Worm (Caenorhabditis elegans) whole organism, early embryonic: ENCODE data around the gene C28D4.18.

Source experiments
- B0310.2 ChIP-seq: sonication (generic microtip); optimal IDR thresholded peaks from 2 replicates; lab custom pipeline; 2016; ENCODE audit warnings: mild to moderate bottlenecking, missing genetic modification characterization, missing compliant biosample characterization
- F13C5.2 ChIP-seq: sonication (generic microtip); optimal IDR thresholded peaks from 2 replicates; lab custom pipeline; 2017; ENCODE audit warnings: mild to moderate bottlenecking, missing genetic modification characterization, inconsistent platforms, missing compliant biosample characterization
- aly-1 ChIP-seq: sonication (generic microtip); optimal IDR thresholded peaks from 2 replicates; lab custom pipeline; 2016; ENCODE audit warnings: missing genetic modification characterization, missing compliant biosample characterization
- ama-1 ChIP-seq: fragments of 150-350 bp; optimal IDR thresholded peaks from 2 replicates; lab custom pipeline; 2014
- ceh-13 ChIP-seq: fragments of 200-800 bp; sonication (Bioruptor generic); optimal IDR thresholded peaks from 2 replicates; lab custom pipeline; 2018; ENCODE audit warnings: mild to moderate bottlenecking, missing genetic modification characterization, missing compliant biosample characterization
- ceh-36 ChIP-seq: sonication (generic microtip); optimal IDR thresholded peaks from 2 replicates; lab custom pipeline; 2016; ENCODE audit warnings: missing genetic modification characterization, inconsistent platforms, missing compliant biosample characterization
- ets-7 ChIP-seq: sonication (generic microtip); optimal IDR thresholded peaks from 2 replicates; lab custom pipeline; 2016; ENCODE audit warnings: missing genotype, missing genetic modification characterization, missing compliant biosample characterization
- flt-1 ChIP-seq: fragments of 200-800 bp; sonication (Bioruptor generic); IDR thresholded peaks from 2 replicates; pipeline ENCODE4 v1.3.6; 2022; ENCODE audit warnings: missing genetic modification characterization, missing compliant biosample characterization
- hmbx-1 ChIP-seq: sonication (generic microtip); optimal IDR thresholded peaks from 2 replicates; lab custom pipeline; 2016; ENCODE audit warnings: mild to moderate bottlenecking, missing genetic modification characterization, missing compliant biosample characterization
- hmg-4 ChIP-seq: fragments of 200-800 bp; sonication (Bioruptor generic); optimal IDR thresholded peaks from 2 replicates; lab custom pipeline; 2018; ENCODE audit warnings: mild to moderate bottlenecking, missing genetic modification characterization, missing compliant biosample characterization
- hnd-1 ChIP-seq: sonication (generic microtip); optimal IDR thresholded peaks from 2 replicates; lab custom pipeline; 2016; ENCODE audit warnings: missing genetic modification characterization, missing compliant biosample characterization
- pes-1 ChIP-seq: fragments of 200-800 bp; sonication (Bioruptor generic); IDR thresholded peaks from 2 replicates; pipeline ENCODE4 v1.3.6; 2022; ENCODE audit warnings: missing genetic modification reagents, missing genetic modification characterization, missing compliant biosample characterization
- scrt-1 ChIP-seq: fragments of 200-800 bp; sonication (Bioruptor generic); IDR thresholded peaks from 2 replicates; pipeline ENCODE4 v1.3.6; 2022; ENCODE audit warnings: missing genetic modification characterization, missing compliant biosample characterization
- sea-1 ChIP-seq: fragments of 200-800 bp; sonication (Bioruptor generic); conservative IDR thresholded peaks from 2 replicates; pipeline ENCODE4 v1.3.6; 2022; ENCODE audit warnings: missing genetic modification characterization, missing compliant biosample characterization
- tbx-11 ChIP-seq: fragments of 200-800 bp; sonication (Bioruptor generic); IDR thresholded peaks from 2 replicates; pipeline ENCODE4 v1.3.6; 2022; ENCODE audit warnings: missing genetic modification characterization, missing compliant biosample characterization
- tbx-37 ChIP-seq: fragments of 200-800 bp; sonication (Bioruptor generic); conservative IDR thresholded peaks from 2 replicates; pipeline ENCODE4 v1.3.6; 2022; ENCODE audit warnings: missing genetic modification reagents, missing genetic modification characterization, missing compliant biosample characterization
- tra-4 ChIP-seq: sonication (generic microtip); optimal IDR thresholded peaks from 2 replicates; lab custom pipeline; 2017; ENCODE audit warnings: missing genetic modification characterization, missing compliant biosample characterization

C28D4.18 gene

ce11 chrIV:9724948-9725347 lies at the start of gene C28D4.18, which contains the start of gene nhr-138:
Gene C28D4.18, plus strand, starts transcription at chrIV:9725280.
Gene nhr-138, plus strand, starts transcription at chrIV:9725251.
- TF ChIP-seq flt-1 (GFP tag; lab: Robert Waterston, UW), result no peak

- TF ChIP-seq ama-1 (lab: Kevin White, UChicago) (no peak), hmbx-1 (tag; lab: Kevin White, UChicago) (no peak), sea-1 (no peak), ceh-13 (GFP tag; lab: Kevin White, UChicago) (no peak), ceh-36 (tag; lab: Kevin White, UChicago) (no peak), pes-1 (GFP tag; lab: Robert Waterston, UW) (no peak)
Measured at ce11 chrIV:9675572-9675971, 49.5 kb upstream of the C28D4.18 start, which contains the start of gene nhr-34. Gene nhr-34, minus strand, starts transcription at chrIV:9675672.

DNA sequence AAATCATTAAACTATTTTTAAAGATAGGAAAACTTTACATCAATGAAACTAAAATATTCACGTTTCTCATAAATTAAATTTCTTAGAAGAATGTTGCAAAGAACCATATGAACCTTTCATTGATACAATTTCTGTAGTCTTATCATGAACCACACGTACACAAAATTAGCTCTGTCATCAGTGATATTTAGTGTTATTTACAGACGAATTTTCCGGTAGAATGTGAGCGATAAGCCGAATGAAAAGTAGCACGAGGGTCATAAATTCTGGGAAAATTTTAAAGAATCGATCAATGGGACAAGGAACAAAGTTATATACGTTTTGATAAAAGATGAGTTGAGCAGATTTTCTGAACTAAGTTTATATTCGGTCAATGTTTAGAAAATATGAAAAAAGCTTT lies 48.5 kb upstream of the C28D4.18 start:
- no peak for TF ChIP-seq tbx-37 (GFP tag; lab: Robert Waterston, UW)
- TF ChIP-seq B0310.2, result no peak
- TF ChIP-seq hmbx-1 (tag; lab: Kevin White, UChicago), result no peak
- TF ChIP-seq F13C5.2 (tag; lab: Kevin White, UChicago), result no peak
- no peak for TF ChIP-seq aly-1
- TF ChIP-seq tra-4 (tag; lab: Kevin White, UChicago), result no peak
- no peak for TF ChIP-seq ceh-36 (tag; lab: Kevin White, UChicago)
- no peak for TF ChIP-seq ama-1 (lab: Kevin White, UChicago)
- no peak for TF ChIP-seq ets-7 (tag; lab: Kevin White, UChicago)
- TF ChIP-seq pes-1 (GFP tag; lab: Robert Waterston, UW), result no peak
- no peak for TF ChIP-seq sea-1

ce11 chrIV:9677226-9677992 lies 47.7 kb upstream of the C28D4.18 start:
- TF ChIP-seq hnd-1 (tag; lab: Kevin White, UChicago), result no peak
- TF ChIP-seq tbx-11 (GFP tag; lab: Robert Waterston, UW), result no peak
- TF ChIP-seq F13C5.2 (tag; lab: Kevin White, UChicago), result no peak
- no peak for TF ChIP-seq ama-1 (lab: Kevin White, UChicago)
- no peak for TF ChIP-seq ceh-36 (tag; lab: Kevin White, UChicago)

- no peak for TF ChIP-seq tbx-11 (GFP tag; lab: Robert Waterston, UW)
- no peak for TF ChIP-seq hmbx-1 (tag; lab: Kevin White, UChicago)
- no peak for TF ChIP-seq hnd-1 (tag; lab: Kevin White, UChicago)
- no peak for TF ChIP-seq aly-1
- TF ChIP-seq ceh-13 (GFP tag; lab: Kevin White, UChicago), result no peak
- no peak for TF ChIP-seq pes-1 (GFP tag; lab: Robert Waterston, UW)
- TF ChIP-seq F13C5.2 (tag; lab: Kevin White, UChicago), result no peak
- TF ChIP-seq ceh-36 (tag; lab: Kevin White, UChicago), result no peak
- no peak for TF ChIP-seq B0310.2
- TF ChIP-seq flt-1 (GFP tag; lab: Robert Waterston, UW), result no peak
- no peak for TF ChIP-seq hmg-4 (GFP tag; lab: Kevin White, UChicago)
- TF ChIP-seq tbx-37 (GFP tag; lab: Robert Waterston, UW), result no peak
- no peak for TF ChIP-seq scrt-1
- no peak for TF ChIP-seq ama-1 (lab: Kevin White, UChicago)
- no peak for TF ChIP-seq tra-4 (tag; lab: Kevin White, UChicago)
- TF ChIP-seq sea-1, result no peak
- TF ChIP-seq ets-7 (tag; lab: Kevin White, UChicago), result no peak
Measured at ce11 chrIV:9678007-9678406, 47.1 kb upstream of the C28D4.18 start.

- TF ChIP-seq scrt-1 (no peak), pes-1 (GFP tag; lab: Robert Waterston, UW) (no peak), tra-4 (tag; lab: Kevin White, UChicago) (no peak), aly-1 (no peak), ets-7 (tag; lab: Kevin White, UChicago) (no peak), ceh-36 (tag; lab: Kevin White, UChicago) (no peak), F13C5.2 (tag; lab: Kevin White, UChicago) (no peak), hmbx-1 (tag; lab: Kevin White, UChicago) (no peak), sea-1 (no peak), flt-1 (GFP tag; lab: Robert Waterston, UW) (no peak), ama-1 (lab: Kevin White, UChicago) (no peak), ceh-13 (GFP tag; lab: Kevin White, UChicago) (no peak), tbx-37 (GFP tag; lab: Robert Waterston, UW) (no peak), B0310.2 (no peak), hnd-1 (tag; lab: Kevin White, UChicago) (no peak), hmg-4 (GFP tag; lab: Kevin White, UChicago) (no peak), tbx-11 (GFP tag; lab: Robert Waterston, UW) (no peak)
Measured at ce11 chrIV:9679296-9679695, 45.8 kb upstream of the C28D4.18 start.

DNA sequence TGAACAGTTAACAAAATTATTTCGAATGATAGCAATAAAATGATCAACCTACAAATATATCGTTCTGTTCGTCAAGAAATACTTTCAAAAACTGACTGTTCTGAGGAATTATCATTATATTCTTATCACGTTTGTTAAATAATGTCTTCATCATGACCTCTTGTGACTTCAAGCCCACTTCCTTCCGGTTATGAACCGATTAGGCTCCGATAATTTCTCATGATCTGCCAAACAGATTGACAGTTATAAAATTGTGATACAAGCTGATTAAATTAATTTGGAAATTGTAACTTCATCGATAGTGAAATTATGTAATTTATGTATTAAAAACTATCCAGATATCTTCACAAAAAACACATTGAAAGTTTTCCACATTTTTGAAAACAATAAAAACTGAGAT lies 44.2 kb upstream of the C28D4.18 start, which contains the start of gene ins-8:
Gene ins-8, minus strand, starts transcription at position 101 of the 400 bp plus-strand sequence.
- TF ChIP-seq scrt-1, result no peak
- no peak for TF ChIP-seq ceh-13 (GFP tag; lab: Kevin White, UChicago)
- TF ChIP-seq flt-1 (GFP tag; lab: Robert Waterston, UW), result no peak
- no peak for TF ChIP-seq ets-7 (tag; lab: Kevin White, UChicago)
- TF ChIP-seq hmg-4 (GFP tag; lab: Kevin White, UChicago), result no peak
- TF ChIP-seq F13C5.2 (tag; lab: Kevin White, UChicago), result no peak
- no peak for TF ChIP-seq tbx-11 (GFP tag; lab: Robert Waterston, UW)
- TF ChIP-seq hnd-1 (tag; lab: Kevin White, UChicago), result no peak
- TF ChIP-seq hmbx-1 (tag; lab: Kevin White, UChicago), result no peak
- no peak for TF ChIP-seq tra-4 (tag; lab: Kevin White, UChicago)
- TF ChIP-seq B0310.2, result no peak
